Worm (Caenorhabditis elegans): ENCODE results near the gene K03H9.3.

Gene K03H9.3

DNA sequence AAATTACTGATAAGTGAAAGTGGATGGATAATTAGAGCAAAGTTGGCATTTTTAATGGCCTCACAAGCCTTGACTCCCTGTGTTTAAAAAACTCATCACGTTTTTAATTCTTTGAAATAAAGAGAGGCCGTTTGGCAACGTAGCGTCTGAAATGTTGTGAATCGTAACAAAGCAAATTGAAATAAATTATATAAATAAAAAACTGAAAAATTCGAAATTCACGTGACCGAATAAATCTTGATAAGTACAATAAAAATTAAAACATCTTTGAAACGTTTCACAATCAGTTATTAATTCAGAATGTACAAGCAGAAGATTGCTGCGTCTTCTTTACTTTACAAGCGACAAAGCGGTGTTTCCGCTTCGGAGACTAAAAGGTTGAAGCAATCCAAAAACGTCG, at the start of gene K03H9.3:
K03H9.3 (plus strand) TSS at position 301 of the 400 bp plus-strand sequence.
- TF ChIP-seq ztf-4 (tag; optimal IDR thresholded peaks at IDR 0.05) (no peak), elt-3 (tag; optimal IDR thresholded peaks at IDR 0.05) (no peak), zag-1 (tag; optimal IDR thresholded peaks at IDR 0.05) (no peak), ceh-9 (tag; optimal IDR thresholded peaks at IDR 0.05) (no peak), nhr-25 (tag; optimal IDR thresholded peaks at IDR 0.05) (no peak), ceh-82 (tag; optimal IDR thresholded peaks at IDR 0.05) (no peak), aly-2 (tag; optimal IDR thresholded peaks at IDR 0.05) (no peak), fkh-10 (GFP tag; optimal IDR thresholded peaks at IDR 0.05) (no peak), lin-15B (tag; optimal IDR thresholded peaks at IDR 0.05) (no peak), egl-27 (tag; optimal IDR thresholded peaks at IDR 0.05) (no peak), pha-4 (tag; optimal IDR thresholded peaks at IDR 0.05) (no peak)

DNA sequence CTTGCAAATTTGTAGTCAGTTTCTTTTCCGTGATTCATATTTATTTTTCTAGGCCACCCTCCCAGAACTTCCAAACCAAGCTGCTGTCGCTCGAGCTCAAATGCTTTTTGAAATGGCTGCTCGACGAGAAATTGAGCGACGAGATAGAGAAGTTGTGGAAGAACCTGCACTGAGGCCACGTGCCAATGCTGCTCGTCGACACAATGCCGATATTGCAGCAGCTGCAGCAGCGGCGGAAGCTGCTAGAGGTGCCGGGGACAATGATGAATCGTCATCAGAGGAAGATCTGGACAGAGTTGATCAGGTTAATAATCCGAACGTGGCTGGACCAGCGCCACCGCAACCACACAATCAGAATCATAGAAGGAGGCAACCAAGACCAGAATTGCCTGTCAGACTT, 49.6 kb upstream of the K03H9.3 start:
- no peak for TF ChIP-seq nhr-237 (tag; optimal IDR thresholded peaks at IDR 0.05)
- no peak for TF ChIP-seq nhr-28 (tag; optimal IDR thresholded peaks at IDR 0.05)

DNA sequence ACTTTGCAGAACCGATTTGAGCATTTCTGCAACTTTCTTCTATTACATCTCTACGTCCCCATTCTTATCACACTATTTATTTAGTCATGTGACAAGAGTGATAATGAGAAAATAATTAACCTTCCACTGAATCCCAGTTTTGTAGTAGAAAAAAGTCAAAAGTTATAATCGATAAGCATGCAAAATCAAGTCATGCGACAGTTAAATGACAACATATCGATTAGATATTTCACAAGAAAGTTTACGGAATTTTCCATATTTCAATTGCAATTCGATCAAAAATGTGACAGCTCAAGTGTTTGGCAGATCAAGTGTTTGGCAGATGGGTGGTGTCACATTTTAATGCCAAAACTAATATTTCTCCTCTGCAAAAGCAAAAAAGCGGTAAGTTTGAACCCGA, 48.3 kb upstream of the K03H9.3 start:
- peak; percentile 29 for TF ChIP-seq pha-4 (tag; optimal IDR thresholded peaks at IDR 0.05)
- peak; percentile 71 for TF ChIP-seq elt-2 (tag; optimal IDR thresholded peaks at IDR 0.05)
- peak; percentile 1 for TF ChIP-seq jun-1 (tag; optimal IDR thresholded peaks at IDR 0.05)
- TF ChIP-seq tbx-2 (tag; optimal IDR thresholded peaks at IDR 0.05): no peak
- no peak for TF ChIP-seq nhr-67 (tag; optimal IDR thresholded peaks at IDR 0.05)
- no peak for TF ChIP-seq nfya-1 (tag; optimal IDR thresholded peaks at IDR 0.05; ENCODE audit: insufficient read depth)
- no peak for TF ChIP-seq egl-27 (tag; optimal IDR thresholded peaks at IDR 0.05)
- no peak for TF ChIP-seq nhr-28 (tag; optimal IDR thresholded peaks at IDR 0.05)
- peak; percentile 35 for TF ChIP-seq pqm-1 (tag; optimal IDR thresholded peaks at IDR 0.05)
- TF ChIP-seq aly-2 (tag; optimal IDR thresholded peaks at IDR 0.05): no peak
- peak; percentile 19 for TF ChIP-seq ceh-28 (tag; optimal IDR thresholded peaks at IDR 0.05)
- no peak for TF ChIP-seq nhr-77 (tag; optimal IDR thresholded peaks at IDR 0.05)

DNA sequence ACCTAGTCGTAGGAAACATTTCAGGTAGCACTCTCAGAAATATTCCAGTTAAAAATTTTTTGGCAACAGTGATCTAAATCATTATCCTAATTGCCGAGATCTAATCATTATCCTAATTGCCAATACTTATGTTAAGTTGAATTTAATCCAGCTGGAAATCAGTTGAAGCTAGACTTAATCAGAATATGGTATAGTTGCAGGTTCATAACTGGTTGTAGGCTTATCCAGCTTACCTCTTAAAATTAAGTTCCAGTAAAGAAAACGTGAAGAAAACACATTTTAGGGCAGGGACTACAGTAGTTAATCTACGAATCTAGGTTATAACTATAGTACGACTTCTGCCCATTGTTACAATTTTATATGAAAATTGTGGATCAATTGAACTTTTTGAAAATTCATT, 46.2 kb upstream of the K03H9.3 start:
- TF ChIP-seq elt-3 (tag; optimal IDR thresholded peaks at IDR 0.05) (no peak), ceh-28 (tag; optimal IDR thresholded peaks at IDR 0.05) (no peak), nhr-77 (tag; optimal IDR thresholded peaks at IDR 0.05) (no peak), elt-1 (tag; optimal IDR thresholded peaks at IDR 0.05) (no peak), ceh-16 (tag; optimal IDR thresholded peaks at IDR 0.05) (no peak), zag-1 (tag; optimal IDR thresholded peaks at IDR 0.05) (no peak), nfya-1 (tag; optimal IDR thresholded peaks at IDR 0.05; ENCODE audit: insufficient read depth) (no peak), egl-27 (tag; optimal IDR thresholded peaks at IDR 0.05) (no peak), mdl-1 (tag; optimal IDR thresholded peaks at IDR 0.05) (no peak), aly-2 (tag; optimal IDR thresholded peaks at IDR 0.05) (no peak), snpc-4 (tag; optimal IDR thresholded peaks at IDR 0.05) (no peak), pha-4 (tag; optimal IDR thresholded peaks at IDR 0.05) (no peak), ceh-82 (tag; optimal IDR thresholded peaks at IDR 0.05) (no peak), eor-1 (tag; optimal IDR thresholded peaks at IDR 0.05) (no peak), nhr-237 (tag; optimal IDR thresholded peaks at IDR 0.05) (no peak), daf-12 (tag; optimal IDR thresholded peaks at IDR 0.05) (no peak), lsy-12 (tag; optimal IDR thresholded peaks at IDR 0.05) (no peak), tbx-2 (tag; optimal IDR thresholded peaks at IDR 0.05) (no peak)

DNA sequence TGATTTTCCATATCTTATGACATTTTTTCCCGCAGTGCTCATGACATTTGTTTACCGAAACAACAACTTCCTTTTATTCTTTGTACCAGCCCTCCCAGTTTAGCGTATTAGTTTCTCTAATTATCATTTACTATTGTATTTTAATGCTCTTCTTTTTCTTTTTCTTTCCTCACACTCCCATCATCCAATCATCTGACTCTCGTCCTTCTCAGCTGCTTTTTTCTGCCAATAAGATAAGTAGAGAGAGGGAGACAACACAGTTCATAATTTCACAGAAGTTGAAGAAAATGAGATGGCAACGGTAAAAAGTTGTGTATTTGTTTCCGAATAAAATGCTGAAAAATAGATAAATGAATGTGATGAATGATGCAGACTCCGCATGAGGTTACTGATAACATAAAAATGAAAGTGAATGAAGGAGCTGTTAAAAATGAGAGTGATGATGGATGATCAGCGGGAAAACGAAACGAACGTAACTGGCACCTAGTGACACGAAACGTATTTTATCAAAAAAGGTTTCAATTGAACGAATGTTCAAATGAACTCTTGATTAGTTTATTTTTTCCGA, 45.4 kb upstream of the K03H9.3 start:
- TF ChIP-seq aly-2 (tag; optimal IDR thresholded peaks at IDR 0.05) (no peak), ceh-16 (tag; optimal IDR thresholded peaks at IDR 0.05) (no peak), pha-4 (tag; optimal IDR thresholded peaks at IDR 0.05) (peak; percentile 54), nfya-1 (tag; optimal IDR thresholded peaks at IDR 0.05; ENCODE audit: insufficient read depth) (peak; percentile 31), ceh-28 (tag; optimal IDR thresholded peaks at IDR 0.05) (no peak), nhr-237 (tag; optimal IDR thresholded peaks at IDR 0.05) (no peak), elt-2 (tag; optimal IDR thresholded peaks at IDR 0.05) (peak; percentile 89), nhr-23 (tag; optimal IDR thresholded peaks at IDR 0.05) (no peak), daf-12 (tag; optimal IDR thresholded peaks at IDR 0.05) (no peak), ztf-11 (tag; optimal IDR thresholded peaks at IDR 0.05) (no peak), lin-39 (tag; optimal IDR thresholded peaks at IDR 0.05) (no peak), elt-1 (tag; optimal IDR thresholded peaks at IDR 0.05) (no peak), jun-1 (tag; optimal IDR thresholded peaks at IDR 0.05) (peak; percentile 34), pqm-1 (tag; optimal IDR thresholded peaks at IDR 0.05) (peak; percentile 76), mml-1 (tag; optimal IDR thresholded peaks at IDR 0.05) (no peak), ceh-9 (tag; optimal IDR thresholded peaks at IDR 0.05) (no peak), nhr-12 (tag; optimal IDR thresholded peaks at IDR 0.05) (no peak), fkh-10 (GFP tag; optimal IDR thresholded peaks at IDR 0.05) (no peak), ZK546.5 (tag; optimal IDR thresholded peaks at IDR 0.05) (no peak)
